Worm (Caenorhabditis elegans): ENCODE measurements around the gene F35H10.10.

Gene F35H10.10

DNA sequence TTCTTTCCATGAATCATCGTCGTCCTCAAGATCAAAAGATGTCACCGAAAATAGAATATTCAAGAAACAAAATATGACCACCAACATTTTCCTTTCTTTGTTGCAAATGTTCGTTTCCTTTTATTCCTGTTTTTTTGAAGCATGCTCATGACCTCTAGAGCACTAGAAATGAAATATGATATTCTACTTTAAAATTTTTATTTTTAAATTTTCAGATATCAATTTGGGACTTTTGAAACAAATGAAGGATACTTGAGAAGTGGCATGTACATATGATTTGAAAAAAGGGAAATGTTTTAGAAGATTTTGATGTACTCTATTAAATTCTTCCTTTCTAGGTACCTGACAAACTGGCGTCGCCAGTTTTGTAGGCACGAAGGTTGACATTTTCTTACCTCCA lies 37.5 kb downstream of the F35H10.10 start, which contains the start of gene K07H8.11:
Gene K07H8.11, minus strand, starts transcription at position 101 of the 400 bp plus-strand sequence.
- TF ChIP-seq ztf-29 (GFP tag; IDR thresholded peaks at IDR 0.05) = no peak
- no peak for TF ChIP-seq T22C8.4 (GFP tag; IDR thresholded peaks at IDR 0.05)

DNA sequence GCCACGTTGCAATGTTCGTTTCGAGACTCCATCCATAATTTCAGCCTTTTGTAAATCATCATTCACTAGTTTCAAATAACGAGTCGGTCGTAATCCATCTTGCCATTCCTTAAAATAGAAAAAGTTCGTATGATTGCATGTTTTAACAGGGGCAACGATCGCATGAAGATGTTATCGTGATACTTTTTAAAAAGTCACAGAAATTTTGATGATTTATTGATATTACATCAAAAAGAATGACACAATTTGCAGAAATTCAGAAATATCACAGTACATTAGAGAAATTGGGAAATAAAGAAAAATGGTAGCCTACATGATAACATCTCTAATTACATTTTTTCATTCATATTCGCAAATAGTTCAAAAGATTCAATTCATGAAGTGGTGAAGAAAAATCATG lies 39.4 kb downstream of the F35H10.10 start:
- no peak for TF ChIP-seq cog-1 (tag; optimal IDR thresholded peaks at IDR 0.05)
- no peak for TF ChIP-seq ref-1 (GFP tag; conservative IDR thresholded peaks at IDR 0.05)
- TF ChIP-seq flt-1 (GFP tag; IDR thresholded peaks at IDR 0.05) = no peak
- TF ChIP-seq klf-2 (GFP tag; conservative IDR thresholded peaks at IDR 0.05) = no peak

DNA sequence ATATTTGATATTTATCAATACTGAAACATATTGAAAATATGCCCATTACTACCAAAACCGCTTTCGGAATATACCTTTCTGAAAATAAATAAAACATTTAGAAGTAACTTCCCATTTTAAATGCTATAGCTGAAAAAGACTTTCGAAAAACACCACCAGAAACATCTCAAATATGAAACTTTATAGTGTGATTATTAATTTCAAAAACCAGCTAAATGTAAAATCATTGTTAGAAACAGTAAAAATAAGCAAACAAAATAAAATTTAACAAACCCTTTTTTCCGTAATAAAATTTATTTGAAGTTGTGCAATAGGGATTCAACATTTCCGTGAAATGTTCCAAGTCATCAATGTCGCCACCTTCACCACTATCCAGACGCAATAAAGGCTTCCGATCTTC lies 44.7 kb downstream of the F35H10.10 start, which contains the start of the genes K07H8.5 and K07H8.8:
Gene K07H8.5, plus strand, starts transcription at position 301 of the 400 bp plus-strand sequence.
Gene K07H8.8, minus strand, starts transcription at position 389 of the 400 bp plus-strand sequence.
- TF ChIP-seq flt-1 (GFP tag; IDR thresholded peaks at IDR 0.05) (no peak), ztf-29 (GFP tag; IDR thresholded peaks at IDR 0.05) (no peak)

DNA sequence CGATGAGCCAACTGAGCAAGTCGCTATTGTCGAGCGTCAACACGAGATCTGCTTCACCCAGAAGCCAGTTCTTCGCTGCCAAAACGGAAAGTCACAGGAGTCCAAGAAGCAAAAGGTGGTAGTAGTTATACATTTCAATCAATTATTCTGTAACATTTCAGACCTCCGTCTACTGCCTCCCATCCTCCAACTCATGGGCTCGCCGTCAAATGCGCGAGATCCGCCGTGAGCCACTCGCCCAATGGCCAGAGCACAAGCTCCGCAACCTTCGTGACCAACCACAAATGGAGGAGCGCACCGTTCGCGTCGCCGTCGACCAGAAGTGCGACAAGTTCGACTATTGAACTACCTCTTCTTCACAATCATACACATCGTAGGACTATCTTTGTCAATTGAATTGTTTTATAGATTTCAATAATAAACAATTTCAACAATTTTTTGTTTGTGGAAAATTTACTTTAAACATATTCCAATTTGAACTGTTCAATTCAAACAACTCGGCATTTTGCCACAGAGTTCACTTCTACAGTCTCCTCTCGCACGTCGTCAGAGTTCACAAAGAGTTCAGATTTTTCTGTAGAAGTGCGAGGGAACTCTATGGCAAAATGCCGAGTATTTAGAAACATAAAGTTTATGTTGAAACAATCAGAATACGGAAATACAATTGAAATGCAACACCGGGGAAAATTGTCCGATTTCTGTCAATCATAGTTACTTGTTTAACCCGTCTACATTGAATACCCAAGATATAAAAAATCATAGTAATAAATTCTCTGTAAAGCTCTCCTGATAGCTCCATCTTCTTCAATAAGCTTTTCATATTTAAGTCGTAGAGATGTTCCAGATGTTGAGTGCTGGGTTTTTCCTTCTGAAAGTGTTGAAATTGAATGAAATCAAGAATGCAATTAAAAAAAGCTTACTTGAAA lies 46.5 kb downstream of the F35H10.10 start:
- TF ChIP-seq T22C8.4 (GFP tag; IDR thresholded peaks at IDR 0.05) = no peak
- TF ChIP-seq ztf-29 (GFP tag; IDR thresholded peaks at IDR 0.05) = no peak
- no peak for TF ChIP-seq ztf-23 (GFP tag; IDR thresholded peaks at IDR 0.05)
- TF ChIP-seq ref-1 (GFP tag; conservative IDR thresholded peaks at IDR 0.05) = no peak
- TF ChIP-seq med-1 (GFP tag; optimal IDR thresholded peaks at IDR 0.05; ENCODE audit: insufficient read depth) = no peak
- TF ChIP-seq tab-1 (GFP tag; IDR thresholded peaks at IDR 0.05) = no peak
- TF ChIP-seq klf-2 (GFP tag; conservative IDR thresholded peaks at IDR 0.05) = no peak
- no peak for TF ChIP-seq flt-1 (GFP tag; IDR thresholded peaks at IDR 0.05)
- TF ChIP-seq cog-1 (tag; optimal IDR thresholded peaks at IDR 0.05) = no peak

DNA sequence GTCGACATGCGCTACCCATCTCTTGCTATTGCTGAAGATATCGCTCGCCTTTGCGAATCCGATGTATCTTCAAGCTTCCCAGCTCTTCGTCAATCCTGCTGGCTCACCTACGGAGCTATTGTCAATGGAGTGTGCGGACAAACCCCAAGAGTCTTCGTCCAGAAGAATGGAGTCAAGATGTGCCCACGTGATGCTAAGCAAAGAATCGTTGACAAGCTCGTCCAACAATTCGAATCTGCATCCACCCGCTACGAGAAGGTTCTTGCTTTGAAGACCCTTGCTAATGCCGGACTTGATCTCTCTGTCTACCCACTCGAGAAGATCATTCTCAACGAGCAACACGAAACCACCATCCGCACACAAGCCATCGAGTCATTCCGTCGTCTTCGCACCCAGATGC lies 50.1 kb downstream of the F35H10.10 start:
- TF ChIP-seq T22C8.4 (GFP tag; IDR thresholded peaks at IDR 0.05) (no peak), ref-1 (GFP tag; conservative IDR thresholded peaks at IDR 0.05) (no peak), med-1 (GFP tag; optimal IDR thresholded peaks at IDR 0.05; ENCODE audit: insufficient read depth) (no peak), tab-1 (GFP tag; IDR thresholded peaks at IDR 0.05) (no peak), ztf-23 (GFP tag; IDR thresholded peaks at IDR 0.05) (no peak), cog-1 (tag; optimal IDR thresholded peaks at IDR 0.05) (no peak), flt-1 (GFP tag; IDR thresholded peaks at IDR 0.05) (no peak), klf-2 (GFP tag; conservative IDR thresholded peaks at IDR 0.05) (no peak), ztf-29 (GFP tag; IDR thresholded peaks at IDR 0.05) (no peak)

DNA sequence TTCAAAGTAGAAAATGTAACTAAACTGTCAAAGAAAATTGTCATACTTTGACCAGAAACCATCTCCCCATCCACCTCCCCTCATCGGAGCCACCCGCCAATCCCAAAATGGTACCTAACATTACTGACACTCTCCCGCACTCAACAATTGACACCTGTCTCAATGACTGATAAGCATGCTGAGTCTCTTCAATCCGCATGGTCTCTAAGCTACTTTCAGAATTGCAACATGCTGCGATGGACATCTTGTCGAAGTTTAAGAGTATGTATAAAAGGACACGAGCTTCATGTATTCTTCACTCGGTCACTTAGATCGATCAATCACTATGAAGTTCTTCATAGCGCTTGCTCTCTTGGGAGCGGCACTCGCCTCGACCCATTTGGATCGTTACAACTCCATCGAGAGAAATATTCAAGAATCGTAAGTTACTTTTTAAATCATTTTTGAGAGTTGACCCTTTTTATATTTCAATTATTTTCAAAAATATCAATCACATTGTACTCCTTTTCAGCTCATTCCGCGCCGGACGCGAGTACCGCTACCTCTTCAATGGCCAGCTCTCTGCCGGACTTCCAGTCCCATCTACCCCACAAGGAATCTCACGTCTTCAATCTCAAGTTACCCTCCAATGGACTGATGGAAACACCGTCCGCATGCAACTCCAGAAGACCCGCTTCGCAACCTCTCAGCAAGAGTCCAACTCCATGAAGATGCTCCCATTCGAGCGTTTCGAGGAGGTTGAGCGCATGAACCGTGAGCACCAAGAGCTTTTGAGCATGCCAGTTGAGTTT lies 51.7 kb downstream of the F35H10.10 start, which contains the start of gene vit-6:
Gene vit-6, plus strand, starts transcription at position 310 of the 791 bp plus-strand sequence.
- no peak for TF ChIP-seq klf-2 (GFP tag; conservative IDR thresholded peaks at IDR 0.05)
- TF ChIP-seq ztf-23 (GFP tag; IDR thresholded peaks at IDR 0.05) = no peak
- no peak for TF ChIP-seq T22C8.4 (GFP tag; IDR thresholded peaks at IDR 0.05)
- TF ChIP-seq med-1 (GFP tag; optimal IDR thresholded peaks at IDR 0.05; ENCODE audit: insufficient read depth) = no peak
- TF ChIP-seq ref-1 (GFP tag; conservative IDR thresholded peaks at IDR 0.05) = no peak
- no peak for TF ChIP-seq cog-1 (tag; optimal IDR thresholded peaks at IDR 0.05)
- TF ChIP-seq flt-1 (GFP tag; IDR thresholded peaks at IDR 0.05) = no peak
- TF ChIP-seq tab-1 (GFP tag; IDR thresholded peaks at IDR 0.05) = no peak
- no peak for TF ChIP-seq ztf-29 (GFP tag; IDR thresholded peaks at IDR 0.05)

DNA sequence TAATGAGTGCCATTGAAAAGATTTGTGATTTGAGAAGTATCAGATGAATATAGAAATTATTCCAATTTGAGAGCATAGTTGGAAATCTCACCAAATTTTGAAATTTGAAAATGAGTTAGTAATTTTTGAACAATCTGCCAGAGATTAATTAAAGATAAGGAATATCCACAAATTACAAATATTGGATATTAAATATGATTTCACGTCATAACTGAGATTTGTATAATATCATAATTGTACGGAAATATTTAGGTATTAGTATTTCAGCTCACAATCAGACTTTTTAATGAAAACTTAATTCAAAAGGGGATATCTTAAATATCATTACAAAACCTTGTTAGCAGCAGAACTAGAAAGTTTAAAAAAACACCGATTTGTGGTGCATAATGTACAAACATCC lies 52.8 kb downstream of the F35H10.10 start, which contains the start of gene K07H8.7:
Gene K07H8.7, minus strand, starts transcription at position 101 of the 400 bp plus-strand sequence.
- TF ChIP-seq tab-1 (GFP tag; IDR thresholded peaks at IDR 0.05) (no peak), ztf-29 (GFP tag; IDR thresholded peaks at IDR 0.05) (no peak), klf-2 (GFP tag; conservative IDR thresholded peaks at IDR 0.05) (no peak), flt-1 (GFP tag; IDR thresholded peaks at IDR 0.05) (no peak), ref-1 (GFP tag; conservative IDR thresholded peaks at IDR 0.05) (no peak), med-1 (GFP tag; optimal IDR thresholded peaks at IDR 0.05; ENCODE audit: insufficient read depth) (no peak)
